Fruit fly (Drosophila melanogaster) whole organism, wandering third instar larva: ENCODE data around the gene CG8065.

Experiments used
- Abd-B ChIP-seq: fragments of >200 bp; optimal IDR thresholded peaks from 2 replicates; lab custom pipeline; 2017; ENCODE audit warnings: missing biosample characterization, missing genetic modification characterization
- CG32264 ChIP-seq: fragments of 200-800 bp; sonication (Bioruptor generic); optimal IDR thresholded peaks from 2 replicates; lab custom pipeline; 2016; ENCODE audit warnings: missing biosample characterization, missing genetic modification characterization
- CG9705 ChIP-seq: fragments of 200-800 bp; sonication (Bioruptor generic); optimal IDR thresholded peaks from 2 replicates; lab custom pipeline; 2018; ENCODE audit warnings: missing biosample characterization, mild to moderate bottlenecking, missing genetic modification characterization
- HLH106 ChIP-seq: fragments of 200-800 bp; optimal IDR thresholded peaks from 3 replicates; lab custom pipeline; 2019; ENCODE audit warnings: missing biosample characterization, mild to moderate bottlenecking, missing genetic modification characterization, moderate library complexity
- Hnf4 ChIP-seq: fragments of 200-800 bp; sonication (Bioruptor generic); optimal IDR thresholded peaks from 2 replicates; lab custom pipeline; 2016; ENCODE audit warnings: missing biosample characterization, mild to moderate bottlenecking, missing genetic modification characterization
- Sp1 ChIP-seq: fragments of 200-800 bp; sonication (Bioruptor generic); optimal IDR thresholded peaks from 3 replicates; lab custom pipeline; 2019; ENCODE audit warnings: missing biosample characterization, mild to moderate bottlenecking, missing genetic modification characterization, moderate library complexity
- br ChIP-seq: fragments of 200-800 bp; sonication (Bioruptor generic); optimal IDR thresholded peaks from 2 replicates; lab custom pipeline; 2016; ENCODE audit warnings: missing biosample characterization, missing genetic modification characterization
- ey ChIP-seq: fragments of 200-800 bp; sonication (Bioruptor generic); optimal IDR thresholded peaks from 2 replicates; lab custom pipeline; 2016; ENCODE audit warnings: missing biosample characterization, missing genetic modification characterization

DNA sequence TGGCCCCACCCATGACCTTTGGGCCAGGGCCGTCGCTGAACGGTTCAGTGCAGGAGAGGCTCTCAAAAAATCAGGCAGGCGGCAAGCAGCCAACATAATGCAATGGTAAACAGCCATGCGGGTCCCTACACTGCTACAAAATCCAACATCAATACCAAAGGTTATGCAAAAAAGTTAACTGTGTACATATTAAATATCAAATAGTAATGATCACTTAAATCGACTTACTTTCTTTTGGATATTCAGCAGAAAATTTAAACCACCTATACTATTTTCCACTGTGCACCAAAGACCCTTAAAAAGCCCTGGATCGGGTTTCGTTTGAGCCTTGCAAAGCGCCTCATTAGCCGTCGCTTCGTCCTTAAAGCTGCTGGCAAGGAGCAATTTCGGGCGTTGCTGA lies 11.6 kb downstream of the CG8065 start:
- TF ChIP-seq br (GFP tag; lab: Kevin White, UChicago) (peak; percentile 43), HLH106 (tag; lab: Kevin White, UChicago) (peak; percentile 58), Hnf4 (peak; percentile 13), Sp1 (peak; percentile 34), CG32264 (GFP tag; lab: Kevin White, UChicago) (no peak), Abd-B (GFP tag; lab: Kevin White, UChicago) (no peak), CG9705 (no peak), ey (GFP tag; lab: Kevin White, UChicago) (peak; percentile 50)
